Worm (Caenorhabditis elegans) whole organism, L1 larva: ENCODE data around the gene ccdc-47.

Experiments
- C34B4.2 ChIP-seq: sonication (generic microtip); optimal IDR thresholded peaks from 2 replicates; lab custom pipeline; 2017; ENCODE audit warnings: mild to moderate bottlenecking, missing genetic modification characterization, missing compliant biosample characterization
- Y116A8C.19 ChIP-seq: sonication (generic microtip); optimal IDR thresholded peaks from 2 replicates; lab custom pipeline; 2016; ENCODE audit warnings: missing compliant biosample characterization, missing genetic modification characterization, borderline replicate concordance
- aha-1 ChIP-seq: fragments of 150-350 bp; optimal IDR thresholded peaks from 2 replicates; lab custom pipeline; 2014; ENCODE audit warnings: missing biosample characterization, missing genetic modification characterization
- aly-2 ChIP-seq: fragments of 150-350 bp; optimal IDR thresholded peaks from 2 replicates; lab custom pipeline; 2014; ENCODE audit warnings: missing biosample characterization, missing genetic modification characterization
- ama-1 ChIP-seq: fragments of 150-350 bp; optimal IDR thresholded peaks from 2 replicates; lab custom pipeline; 2014
- blmp-1 ChIP-seq: fragments of 150-350 bp; optimal IDR thresholded peaks from 2 replicates; lab custom pipeline; 2014; ENCODE audit warnings: missing biosample characterization, missing genetic modification characterization
- ceh-63 ChIP-seq: fragments of 200-800 bp; sonication (Bioruptor generic); optimal IDR thresholded peaks from 2 replicates; lab custom pipeline; 2018; ENCODE audit warnings: mild to moderate bottlenecking, missing genetic modification characterization, missing compliant biosample characterization
- ceh-82 ChIP-seq, 3 experiments: fragments of 150-350 bp in 1 of 3; sonication (generic microtip) in 2 of 3; optimal IDR thresholded peaks; 2 replicates each; lab custom pipeline; 2014 to 2017; ENCODE audit warnings: missing biosample characterization in 3 of 3, missing genetic modification characterization in 3 of 3
- ceh-88 ChIP-seq: fragments of 200-800 bp; sonication (Bioruptor generic); IDR thresholded peaks from 2 replicates; pipeline ENCODE4 v1.3.6; 2022; ENCODE audit warnings: missing genetic modification characterization, missing compliant biosample characterization
- ceh-90 ChIP-seq: sonication (generic microtip); optimal IDR thresholded peaks from 2 replicates; lab custom pipeline; 2016; ENCODE audit warnings: missing genetic modification characterization, missing compliant biosample characterization
- dpl-1 ChIP-seq, 3 experiments: fragments of 150-350 bp in 2 of 3; sonication (generic microtip) in 1 of 3; optimal IDR thresholded peaks; 2 replicates each; lab custom pipeline; 2014 to 2017; ENCODE audit warnings: missing biosample characterization in 3 of 3, missing genetic modification characterization in 3 of 3, missing genetic modification reagents in 3 of 3
- dsc-1 ChIP-seq: sonication (generic microtip); optimal IDR thresholded peaks from 2 replicates; lab custom pipeline; 2016; ENCODE audit warnings: mild to moderate bottlenecking, missing genetic modification characterization, missing compliant biosample characterization
- efl-1 ChIP-seq, 4 experiments: fragments of 150-350 bp; optimal IDR thresholded peaks in 3 of 4; peaks in 1 of 4; 1 replicate in 1 of 4; 2 replicates in 3 of 4; lab custom pipeline; 2014; ENCODE audit warnings: missing biosample characterization in 2 of 4, missing genetic modification characterization in 2 of 4, missing genetic modification reagents in 2 of 4
- efl-3 ChIP-seq: fragments of 200-800 bp; sonication (Bioruptor generic); optimal IDR thresholded peaks from 2 replicates; lab custom pipeline; 2018; ENCODE audit warnings: mild to moderate bottlenecking, missing genetic modification characterization, missing compliant biosample characterization
- egl-13 ChIP-seq: sonication (generic microtip); optimal IDR thresholded peaks from 2 replicates; lab custom pipeline; 2016; ENCODE audit warnings: missing genotype, missing genetic modification reagents, missing genetic modification characterization, missing compliant biosample characterization
- elt-2 ChIP-seq: sonication (generic microtip); optimal IDR thresholded peaks from 2 replicates; lab custom pipeline; 2016; ENCODE audit warnings: missing genetic modification characterization, mild to moderate bottlenecking, inconsistent platforms, missing compliant biosample characterization, missing genetic modification reagents
- elt-3 ChIP-seq, 6 experiments: fragments of 150-350 bp in 1 of 6; sonication (generic microtip); optimal IDR thresholded peaks; 2 replicates each; lab custom pipeline; 2017 to 2018; ENCODE audit warnings: missing biosample characterization in 6 of 6, missing genetic modification characterization in 6 of 6, inconsistent platforms in 1 of 6
- ets-5 ChIP-seq: fragments of 200-800 bp; sonication (Bioruptor generic); IDR thresholded peaks from 2 replicates; pipeline ENCODE4 v1.3.6; 2022; ENCODE audit warnings: missing genetic modification characterization, missing compliant biosample characterization
- hlh-17 ChIP-seq: fragments of 200-800 bp; sonication (Bioruptor generic); optimal IDR thresholded peaks from 2 replicates; lab custom pipeline; 2018; ENCODE audit warnings: missing genetic modification characterization, mild to moderate bottlenecking, missing compliant biosample characterization, moderate library complexity, borderline replicate concordance
- hpl-2 ChIP-seq: fragments of 150-350 bp; optimal IDR thresholded peaks from 2 replicates; lab custom pipeline; 2014; ENCODE audit warnings: missing biosample characterization, missing genetic modification reagents, missing genetic modification characterization
- irx-1 ChIP-seq: sonication (generic microtip); optimal IDR thresholded peaks from 2 replicates; lab custom pipeline; 2016; ENCODE audit warnings: missing genetic modification characterization, missing compliant biosample characterization
- isw-1 ChIP-seq: fragments of 200-800 bp; sonication (Bioruptor generic); IDR thresholded peaks from 2 replicates; pipeline ENCODE4 v1.3.6; 2022; ENCODE audit warnings: missing genetic modification characterization, missing compliant biosample characterization
- lin-14 ChIP-seq: fragments of 200-800 bp; sonication (Bioruptor generic); optimal IDR thresholded peaks from 2 replicates; lab custom pipeline; 2018; ENCODE audit warnings: mild to moderate bottlenecking, missing genetic modification characterization, moderate library complexity, missing compliant biosample characterization
- lin-35 ChIP-seq, 2 experiments: fragments of 150-350 bp; optimal IDR thresholded peaks; 2 replicates each; lab custom pipeline; 2014; ENCODE audit warnings: missing biosample characterization in 2 of 2, missing genetic modification characterization in 2 of 2, missing genetic modification reagents in 2 of 2
- lin-39 ChIP-seq: fragments of 150-350 bp; optimal IDR thresholded peaks from 2 replicates; lab custom pipeline; 2014; ENCODE audit warnings: missing biosample characterization, missing genetic modification reagents, missing genetic modification characterization
- lir-3 ChIP-seq: sonication (generic microtip); optimal IDR thresholded peaks from 2 replicates; lab custom pipeline; 2016; ENCODE audit warnings: mild to moderate bottlenecking, missing genetic modification characterization, moderate library complexity, missing compliant biosample characterization; ENCODE audit not compliant: poor library complexity
- lsy-2 ChIP-seq, 2 experiments: fragments of 150-350 bp; optimal IDR thresholded peaks; 2 replicates each; lab custom pipeline; 2014; ENCODE audit warnings: missing biosample characterization in 2 of 2, missing genetic modification characterization in 2 of 2
- mdl-1 ChIP-seq, 2 experiments: fragments of 150-350 bp; optimal IDR thresholded peaks; 2 replicates each; lab custom pipeline; 2014 to 2017; ENCODE audit warnings: missing biosample characterization in 2 of 2, missing genetic modification characterization in 2 of 2, inconsistent platforms in 1 of 2
- mef-2 ChIP-seq: fragments of 150-350 bp; optimal IDR thresholded peaks from 2 replicates; lab custom pipeline; 2014; ENCODE audit warnings: missing biosample characterization, missing genetic modification characterization
- mep-1 ChIP-seq: fragments of 150-350 bp; optimal IDR thresholded peaks from 2 replicates; lab custom pipeline; 2014; ENCODE audit warnings: missing biosample characterization, missing genetic modification characterization
- nhr-19 ChIP-seq: fragments of 200-800 bp; sonication (Bioruptor generic); conservative IDR thresholded peaks from 2 replicates; pipeline ENCODE4 v1.3.6; 2022; ENCODE audit warnings: missing genetic modification characterization, missing compliant biosample characterization
- nhr-237 ChIP-seq: fragments of 150-350 bp; optimal IDR thresholded peaks from 2 replicates; lab custom pipeline; 2014; ENCODE audit warnings: missing biosample characterization, missing genetic modification characterization
- nhr-28 ChIP-seq: fragments of 150-350 bp; optimal IDR thresholded peaks from 2 replicates; lab custom pipeline; 2014; ENCODE audit warnings: missing biosample characterization, missing genetic modification characterization
- nhr-47 ChIP-seq: sonication (generic microtip); optimal IDR thresholded peaks from 2 replicates; lab custom pipeline; 2016; ENCODE audit warnings: mild to moderate bottlenecking, missing genetic modification characterization, moderate library complexity, missing compliant biosample characterization
- nhr-76 ChIP-seq: sonication (generic microtip); optimal IDR thresholded peaks from 2 replicates; lab custom pipeline; 2017; ENCODE audit warnings: missing biosample characterization, missing genetic modification characterization
- pax-3 ChIP-seq: fragments of 200-800 bp; sonication (Bioruptor generic); optimal IDR thresholded peaks from 2 replicates; lab custom pipeline; 2018; ENCODE audit warnings: mild to moderate bottlenecking, missing genetic modification characterization, moderate library complexity, missing compliant biosample characterization
- pqm-1 ChIP-seq: sonication (generic microtip); optimal IDR thresholded peaks from 3 replicates; lab custom pipeline; 2017; ENCODE audit warnings: missing biosample characterization, missing genetic modification characterization
- rnt-1 ChIP-seq: sonication (generic microtip); optimal IDR thresholded peaks from 2 replicates; lab custom pipeline; 2016; ENCODE audit warnings: mild to moderate bottlenecking, missing genetic modification characterization, moderate library complexity, missing compliant biosample characterization
- skn-1 ChIP-seq: fragments of 150-350 bp; optimal IDR thresholded peaks from 2 replicates; lab custom pipeline; 2014; ENCODE audit warnings: missing biosample characterization, missing genetic modification characterization
- snpc-4 ChIP-seq: fragments of 150-350 bp; optimal IDR thresholded peaks from 2 replicates; lab custom pipeline; 2014; ENCODE audit warnings: missing biosample characterization, missing genetic modification characterization
- sptf-1 ChIP-seq: fragments of 150-350 bp; optimal IDR thresholded peaks from 2 replicates; lab custom pipeline; 2014; ENCODE audit warnings: missing biosample characterization, missing genetic modification characterization
- unc-130 ChIP-seq: fragments of 150-350 bp; optimal IDR thresholded peaks from 2 replicates; lab custom pipeline; 2017; ENCODE audit warnings: missing biosample characterization, missing genetic modification characterization, inconsistent platforms
- unc-62 ChIP-seq: fragments of 150-350 bp; optimal IDR thresholded peaks from 2 replicates; lab custom pipeline; 2014; ENCODE audit warnings: missing biosample characterization, missing genetic modification reagents, missing genetic modification characterization
- unc-98 ChIP-seq: fragments of 200-800 bp; sonication (Bioruptor generic); IDR thresholded peaks from 2 replicates; pipeline ENCODE4 v1.3.6; 2022; ENCODE audit warnings: missing genetic modification characterization, missing compliant biosample characterization
- zag-1 ChIP-seq: fragments of 150-350 bp; optimal IDR thresholded peaks from 2 replicates; lab custom pipeline; 2014; ENCODE audit warnings: missing biosample characterization, missing genetic modification characterization
- ztf-11 ChIP-seq, 2 experiments: sonication (generic microtip); optimal IDR thresholded peaks; 2 replicates each; lab custom pipeline; 2016 to 2017; ENCODE audit warnings: missing genetic modification characterization in 2 of 2, missing biosample characterization in 1 of 2, missing compliant biosample characterization in 1 of 2
- ztf-4 ChIP-seq: fragments of 150-350 bp; optimal IDR thresholded peaks from 2 replicates; lab custom pipeline; 2014; ENCODE audit warnings: missing biosample characterization, missing genetic modification characterization

The ccdc-47 gene

DNA sequence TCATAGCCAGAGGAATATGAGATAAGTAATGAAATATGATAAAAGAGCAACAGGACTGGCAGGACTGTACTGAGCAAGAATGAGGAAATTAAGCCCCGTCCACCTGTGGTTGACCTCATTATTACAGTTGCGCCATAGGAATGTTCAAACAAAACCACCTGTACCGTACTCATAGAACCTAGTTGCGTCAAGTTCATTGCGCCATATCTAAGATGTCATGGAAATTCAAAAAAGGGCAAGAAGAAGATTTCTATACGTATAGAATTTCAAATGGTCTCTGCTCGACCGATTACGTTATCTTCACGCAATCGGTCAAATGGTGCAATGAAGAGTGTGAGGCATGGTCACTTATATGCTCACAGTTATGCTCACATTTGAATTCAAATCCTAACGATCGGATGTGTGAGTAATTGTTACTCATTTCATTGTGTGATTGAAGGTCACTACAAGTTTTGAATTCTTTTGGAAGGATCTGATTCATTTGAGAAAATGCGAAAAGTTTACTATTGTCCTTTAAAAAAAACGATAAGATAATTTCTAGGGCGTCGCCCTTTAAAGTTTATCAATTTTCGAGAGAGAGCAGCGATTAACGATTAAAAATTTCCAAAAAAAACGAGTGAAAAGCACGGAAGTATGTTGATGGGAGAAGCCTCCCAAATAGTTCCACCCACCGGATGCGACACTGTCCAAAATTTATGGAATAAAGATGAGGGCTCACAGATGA, 44.8 kb upstream of the ccdc-47 start:
- no peak for TF ChIP-seq lir-3 (tag; lab: Kevin White, UChicago)
- TF ChIP-seq efl-1 (optimal IDR thresholded peaks at IDR 0.05; lab: Kevin White, UChicago), result no peak
- peak in 1 of 2 experiments; percentile 7 for TF ChIP-seq efl-1 (GFP tag; optimal IDR thresholded peaks at IDR 0.05 in 1 of 2; lab: Kevin White, UChicago)
- TF ChIP-seq pax-3 (tag; lab: Kevin White, UChicago), result no peak
- no peak for TF ChIP-seq nhr-76 (tag; lab: Kevin White, UChicago)
- TF ChIP-seq elt-2 (tag; lab: Kevin White, UChicago), result peak; percentile 20
- TF ChIP-seq unc-98 (GFP tag; lab: Robert Waterston, UW), result no peak
- TF ChIP-seq, all 84 proteins: peak for 2

DNA sequence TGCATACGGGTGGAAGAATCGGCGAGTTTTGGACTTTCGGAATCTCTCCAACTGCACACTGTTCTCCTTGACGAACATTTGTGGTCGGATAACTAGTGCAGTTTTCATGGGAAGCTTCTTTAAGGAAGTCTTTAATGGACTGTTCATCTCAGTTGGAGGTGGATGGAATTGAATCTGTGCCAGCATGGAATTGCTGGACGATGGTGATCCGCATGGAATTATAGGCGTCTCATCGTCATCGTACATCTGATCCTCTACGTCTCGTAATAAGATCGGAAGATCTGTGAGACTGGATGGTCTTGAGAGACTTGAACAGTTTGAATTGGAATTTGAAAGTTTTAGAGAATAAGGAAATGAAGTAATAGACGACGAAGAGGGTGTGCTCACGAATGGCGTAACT, 43.8 kb upstream of the ccdc-47 start:
- TF ChIP-seq lsy-2 (tag; optimal IDR thresholded peaks at IDR 0.05; lab: Kevin White, UChicago) (no peak), nhr-237 (tag; lab: Kevin White, UChicago) (no peak), nhr-47 (tag; lab: Kevin White, UChicago) (no peak), unc-62 (GFP tag; lab: Kevin White, UChicago) (no peak), egl-13 (tag; lab: Kevin White, UChicago) (no peak), efl-1 (optimal IDR thresholded peaks at IDR 0.05; lab: Kevin White, UChicago) (no peak), efl-1 (GFP tag; optimal IDR thresholded peaks at IDR 0.05 in 1 of 2; lab: Kevin White, UChicago) (peak in 1 of 2 experiments; percentile 63)

ce11 chrIII:3873424-3873823, 43.3 kb upstream of the ccdc-47 start:
- TF ChIP-seq efl-3 (no peak), rnt-1 (tag; lab: Kevin White, UChicago) (no peak), Y116A8C.19 (no peak), lin-14 (GFP tag; lab: Kevin White, UChicago) (peak; percentile 47), dsc-1 (tag; lab: Kevin White, UChicago) (no peak), elt-3 (tag; optimal IDR thresholded peaks at IDR 0.05; lab: Kevin White, UChicago) (no peak), mdl-1 (tag; optimal IDR thresholded peaks at IDR 0.05; lab: Kevin White, UChicago) (peak in 1 of 2 experiments; percentile 9), efl-1 (optimal IDR thresholded peaks at IDR 0.05; lab: Kevin White, UChicago) (peak in 1 of 2 experiments; percentile 19), efl-1 (GFP tag; optimal IDR thresholded peaks at IDR 0.05 in 1 of 2; lab: Kevin White, UChicago) (peak in 1 of 2 experiments; percentile 78), irx-1 (no peak), pqm-1 (tag; lab: Kevin White, UChicago) (no peak), lin-39 (tag; lab: Kevin White, UChicago) (no peak), ama-1 (no peak), aly-2 (tag; lab: Kevin White, UChicago) (no peak), hpl-2 (GFP tag; lab: Kevin White, UChicago) (no peak), zag-1 (no peak), ceh-82 (tag; optimal IDR thresholded peaks at IDR 0.05; lab: Kevin White, UChicago) (no peak), snpc-4 (tag; lab: Kevin White, UChicago) (no peak), mef-2 (tag; lab: Kevin White, UChicago) (no peak), lin-35 (GFP tag; optimal IDR thresholded peaks at IDR 0.05; lab: Kevin White, UChicago) (peak in 1 of 2 experiments; percentile 28), aha-1 (no peak), mep-1 (tag; lab: Kevin White, UChicago) (no peak), ets-5 (GFP tag; lab: Robert Waterston, UW) (no peak), nhr-76 (tag; lab: Kevin White, UChicago) (no peak), ceh-63 (no peak), dpl-1 (GFP tag; optimal IDR thresholded peaks at IDR 0.05; lab: Kevin White, UChicago) (no peak), skn-1 (tag; lab: Kevin White, UChicago) (peak; percentile 21), nhr-28 (tag; lab: Kevin White, UChicago) (no peak), blmp-1 (no peak), ztf-4 (tag; lab: Kevin White, UChicago) (no peak), ztf-11 (tag; optimal IDR thresholded peaks at IDR 0.05; lab: Kevin White, UChicago) (no peak), unc-130 (tag; lab: Kevin White, UChicago) (no peak), sptf-1 (no peak), isw-1 (GFP tag; lab: Robert Waterston, UW) (no peak), nhr-19 (GFP tag; lab: Robert Waterston, UW) (no peak), ceh-88 (GFP tag; lab: Robert Waterston, UW) (no peak), ceh-90 (tag; lab: Kevin White, UChicago) (no peak), hlh-17 (GFP tag; lab: Kevin White, UChicago) (no peak), C34B4.2 (tag; lab: Kevin White, UChicago) (no peak)
